Fruit fly (Drosophila melanogaster): Measurements from ENCODE around the gene CG17376.

Gene CG17376

dm6 chr2L:6791845-6792443 is 8.8 kb downstream of the CG17376 start:
- TF ChIP-seq CG10348 (GFP tag; IDR thresholded peaks at IDR 0.05) (no peak), CG4496 (GFP tag; IDR thresholded peaks at IDR 0.05) (no peak), Ets98B (GFP tag; IDR thresholded peaks at IDR 0.05) (peak; percentile 27; the same call in 1 of the 2 replicates), EcR (GFP tag; optimal IDR thresholded peaks at IDR 0.05) (peak; percentile 13)

- TF ChIP-seq EcR (GFP tag; optimal IDR thresholded peaks at IDR 0.05): peak; percentile 14
- TF ChIP-seq Snoo (tag; optimal IDR thresholded peaks at IDR 0.05): no peak
- TF ChIP-seq CG9948 (tag; optimal IDR thresholded peaks at IDR 0.05): no peak
- no peak for TF ChIP-seq CG12605 (GFP tag; IDR thresholded peaks at IDR 0.05)
- no peak for TF ChIP-seq CG8159 (tag; optimal IDR thresholded peaks at IDR 0.05)
- no peak for TF ChIP-seq CG32121 (GFP tag; IDR thresholded peaks at IDR 0.05)
- no peak for TF ChIP-seq CG10348 (GFP tag; IDR thresholded peaks at IDR 0.05)
- TF ChIP-seq CG13204 (GFP tag; optimal IDR thresholded peaks at IDR 0.05): no peak
- TF ChIP-seq CG8301 (tag; optimal IDR thresholded peaks at IDR 0.05): no peak
- no peak for TF ChIP-seq CG15710 (tag; optimal IDR thresholded peaks at IDR 0.05)
- TF ChIP-seq gl (tag; optimal IDR thresholded peaks at IDR 0.05): peak; percentile 23
- no peak for TF ChIP-seq Pif1B (GFP tag; optimal IDR thresholded peaks at IDR 0.05)
These were observed 11.3 kb downstream of the CG17376 start for dm6 chr2L:6789358-6789757.

dm6 chr2L:6787973-6788368 is 12.7 kb downstream of the CG17376 start:
- TF ChIP-seq CG14655 (GFP tag; optimal IDR thresholded peaks at IDR 0.05): peak; percentile 75
- peak; percentile 68 for TF ChIP-seq CG17806 (tag; optimal IDR thresholded peaks at IDR 0.05)
- TF ChIP-seq CG8301 (tag; optimal IDR thresholded peaks at IDR 0.05): peak; percentile 83
- TF ChIP-seq Pif1A (GFP tag; optimal IDR thresholded peaks at IDR 0.05): peak; percentile 24
- peak; percentile 71 for TF ChIP-seq CG9948 (tag; optimal IDR thresholded peaks at IDR 0.05)
- TF ChIP-seq D1 (tag; optimal IDR thresholded peaks at IDR 0.05): peak; percentile 8
- TF ChIP-seq CG10348 (GFP tag; IDR thresholded peaks at IDR 0.05): no peak
- no peak for TF ChIP-seq CG32121 (GFP tag; IDR thresholded peaks at IDR 0.05)
- TF ChIP-seq Snoo (tag; optimal IDR thresholded peaks at IDR 0.05): no peak
- peak; percentile 36 for TF ChIP-seq CG34367 (tag; optimal IDR thresholded peaks at IDR 0.05)
- no peak; the same call in 1 of the 2 replicates for TF ChIP-seq CG12605 (GFP tag; IDR thresholded peaks at IDR 0.05)
- TF ChIP-seq rn (GFP tag; IDR thresholded peaks at IDR 0.05): no peak
- peak; percentile 43 for TF ChIP-seq CG15710 (tag; optimal IDR thresholded peaks at IDR 0.05)
- TF ChIP-seq CG4496 (GFP tag; IDR thresholded peaks at IDR 0.05): peak; percentile 65; the same call in 1 of the 3 replicates
- peak; percentile 5; the same call in 1 of the 2 replicates for TF ChIP-seq Ets98B (GFP tag; IDR thresholded peaks at IDR 0.05)
- TF ChIP-seq fd96Ca (GFP tag; IDR thresholded peaks at IDR 0.05): peak; percentile 60; the same call in 2 of the 3 replicates
- peak; percentile 65 for TF ChIP-seq CG8159 (tag; optimal IDR thresholded peaks at IDR 0.05)
- peak; percentile 7 for TF ChIP-seq Pif1B (GFP tag; optimal IDR thresholded peaks at IDR 0.05)
- TF ChIP-seq EcR (GFP tag; optimal IDR thresholded peaks at IDR 0.05): no peak
- TF ChIP-seq gl (tag; optimal IDR thresholded peaks at IDR 0.05): no peak
- TF ChIP-seq CG13204 (GFP tag; optimal IDR thresholded peaks at IDR 0.05): no peak

- TF ChIP-seq fd96Ca (GFP tag; IDR thresholded peaks at IDR 0.05) (peak; percentile 94), Snoo (tag; optimal IDR thresholded peaks at IDR 0.05) (peak; percentile 90), CG13204 (GFP tag; optimal IDR thresholded peaks at IDR 0.05) (peak; percentile 80), CG10348 (GFP tag; IDR thresholded peaks at IDR 0.05) (peak; percentile 80), CG17806 (tag; optimal IDR thresholded peaks at IDR 0.05) (peak; percentile 83), Pif1B (GFP tag; optimal IDR thresholded peaks at IDR 0.05) (peak; percentile 86), CG4496 (GFP tag; IDR thresholded peaks at IDR 0.05) (peak; percentile 94), CG9948 (tag; optimal IDR thresholded peaks at IDR 0.05) (peak; percentile 93), EcR (GFP tag; optimal IDR thresholded peaks at IDR 0.05) (peak; percentile 90), CG32121 (GFP tag; IDR thresholded peaks at IDR 0.05) (peak; percentile 89), CG12605 (GFP tag; IDR thresholded peaks at IDR 0.05) (peak; percentile 46; the same call in 1 of the 2 replicates), CG14655 (GFP tag; optimal IDR thresholded peaks at IDR 0.05) (peak; percentile 97), Pif1A (GFP tag; optimal IDR thresholded peaks at IDR 0.05) (peak; percentile 93), gl (tag; optimal IDR thresholded peaks at IDR 0.05) (peak; percentile 52), D1 (tag; optimal IDR thresholded peaks at IDR 0.05) (peak; percentile 91), CG8159 (tag; optimal IDR thresholded peaks at IDR 0.05) (peak; percentile 95), CG34367 (tag; optimal IDR thresholded peaks at IDR 0.05) (peak; percentile 85), CG15710 (tag; optimal IDR thresholded peaks at IDR 0.05) (peak; percentile 94), Ets98B (GFP tag; IDR thresholded peaks at IDR 0.05) (peak; percentile 96), rn (GFP tag; IDR thresholded peaks at IDR 0.05) (peak; percentile 78), CG8301 (tag; optimal IDR thresholded peaks at IDR 0.05) (peak; percentile 97)
These were observed 13.4 kb downstream of the CG17376 start for dm6 chr2L:6787029-6787972.

- TF ChIP-seq CG4496 (GFP tag; IDR thresholded peaks at IDR 0.05) (no peak; the same call in 2 of the 3 replicates), CG12605 (GFP tag; IDR thresholded peaks at IDR 0.05) (peak; percentile 43; the same call in 1 of the 2 replicates)
These were observed 14.0 kb downstream of the CG17376 start, which contains the start of gene nrv1 for dm6 chr2L:6786674-6787028. Gene nrv1 (minus strand): TSS chr2L:6786861.
